Fruit fly (Drosophila melanogaster) whole organism, embryonic: ENCODE results near the gene Nab2.
A peak's percentile ranks its signal among the peaks of the same experiment; 100 is the strongest.

Experiments used
- Adf1 ChIP-seq: fragments of 200-800 bp; sonication (Bioruptor generic); IDR thresholded peaks from 2 replicates; pipeline ENCODE4 v1.3.6; 2022; ENCODE audit warnings: missing biosample characterization, missing genetic modification characterization
- Asciz ChIP-seq: fragments of 200-800 bp; sonication (Bioruptor generic); optimal IDR thresholded peaks from 2 replicates; lab custom pipeline; 2017; ENCODE audit warnings: missing biosample characterization, mild to moderate bottlenecking, missing genetic modification characterization, missing genetic modification reagents
- Atf6 ChIP-seq: fragments of 200-800 bp; sonication (Bioruptor generic); IDR thresholded peaks from 2 replicates; pipeline ENCODE4 v1.3.6; 2022; ENCODE audit warnings: missing biosample characterization, missing genetic modification characterization
- Bgb ChIP-seq: fragments of 200-800 bp; sonication (Bioruptor generic); IDR thresholded peaks from 2 replicates; pipeline ENCODE4 v1.3.6; 2022; ENCODE audit warnings: missing biosample characterization, missing genetic modification characterization; ENCODE audit not compliant: partially characterized antibody
- CG12071 ChIP-seq: fragments of 200-800 bp; sonication (Bioruptor generic); optimal IDR thresholded peaks from 3 replicates; lab custom pipeline; 2018; ENCODE audit warnings: missing biosample characterization, mild to moderate bottlenecking, missing genetic modification characterization
- CG12299 ChIP-seq: fragments of 200-800 bp; sonication (Bioruptor generic); optimal IDR thresholded peaks from 2 replicates; lab custom pipeline; 2018; ENCODE audit warnings: missing biosample characterization, mild to moderate bottlenecking, missing genetic modification characterization
- CG12769 ChIP-seq: fragments of 200-800 bp; sonication (Bioruptor generic); optimal IDR thresholded peaks from 2 replicates; lab custom pipeline; 2019; ENCODE audit warnings: missing biosample characterization, mild to moderate bottlenecking, missing genetic modification characterization, moderate library complexity
- CG14050 ChIP-seq: fragments of 200-800 bp; sonication (Bioruptor generic); IDR thresholded peaks from 3 replicates; pipeline ENCODE4 v1.3.6; 2022; ENCODE audit warnings: missing biosample characterization, missing genetic modification characterization
- CG15601 ChIP-seq: fragments of 200-800 bp; sonication (Bioruptor generic); optimal IDR thresholded peaks from 3 replicates; lab custom pipeline; 2019; ENCODE audit warnings: missing biosample characterization, mild to moderate bottlenecking, missing genetic modification characterization, moderate library complexity
- CG16779 ChIP-seq: fragments of 200-800 bp; sonication (Bioruptor generic); IDR thresholded peaks from 2 replicates; pipeline ENCODE4 v1.3.6; 2022; ENCODE audit warnings: missing biosample characterization, missing genetic modification characterization
- CG17359 ChIP-seq: fragments of 200-800 bp; sonication (Bioruptor generic); optimal IDR thresholded peaks from 3 replicates; lab custom pipeline; 2018; ENCODE audit warnings: missing biosample characterization, mild to moderate bottlenecking, missing genetic modification characterization, moderate library complexity
- CG18011 ChIP-seq: fragments of 200-800 bp; sonication (Bioruptor generic); optimal IDR thresholded peaks from 2 replicates; lab custom pipeline; 2017; ENCODE audit warnings: missing biosample characterization, missing genetic modification characterization, mild to moderate bottlenecking, moderate library complexity, missing genotype
- CG18599 ChIP-seq: fragments of 200-800 bp; sonication (Bioruptor generic); optimal IDR thresholded peaks from 3 replicates; lab custom pipeline; 2017; ENCODE audit warnings: missing biosample characterization, missing genetic modification characterization, mild to moderate bottlenecking, moderate library complexity, missing genetic modification reagents
- CG6791 ChIP-seq: fragments of 200-800 bp; sonication (Bioruptor generic); IDR thresholded peaks from 3 replicates; pipeline ENCODE4 v1.3.6; 2022; ENCODE audit warnings: missing biosample characterization, missing genetic modification characterization; ENCODE audit not compliant: partially characterized antibody
- CG7271 ChIP-seq: fragments of 200-800 bp; sonication (Bioruptor generic); optimal IDR thresholded peaks from 2 replicates; lab custom pipeline; 2018; ENCODE audit warnings: missing biosample characterization, mild to moderate bottlenecking, missing genetic modification characterization, moderate library complexity
- CG8359 ChIP-seq: fragments of 200-800 bp; sonication (Bioruptor generic); optimal IDR thresholded peaks from 2 replicates; lab custom pipeline; 2017; ENCODE audit warnings: missing biosample characterization, mild to moderate bottlenecking, missing genetic modification characterization, borderline replicate concordance
- CG8388 ChIP-seq: fragments of 200-800 bp; sonication (Bioruptor generic); optimal IDR thresholded peaks from 2 replicates; lab custom pipeline; 2019; ENCODE audit warnings: missing biosample characterization, mild to moderate bottlenecking, missing genetic modification characterization, moderate library complexity
- CG8478 ChIP-seq: fragments of >200 bp; optimal IDR thresholded peaks from 2 replicates; lab custom pipeline; 2018
- CG9437 ChIP-seq: fragments of 200-800 bp; sonication (Bioruptor generic); optimal IDR thresholded peaks from 2 replicates; lab custom pipeline; 2018; ENCODE audit warnings: missing biosample characterization, mild to moderate bottlenecking, missing genetic modification characterization
- D19A ChIP-seq: fragments of 200-800 bp; optimal IDR thresholded peaks from 3 replicates; lab custom pipeline; 2019; ENCODE audit warnings: missing biosample characterization, mild to moderate bottlenecking, missing genetic modification characterization, moderate library complexity
- Dll ChIP-seq: fragments of 200-800 bp; sonication (Bioruptor generic); IDR thresholded peaks from 4 replicates; pipeline ENCODE4 v1.3.6; 2022; ENCODE audit warnings: missing biosample characterization, missing genetic modification characterization; ENCODE audit not compliant: partially characterized antibody
- Eip74EF ChIP-seq, 2 experiments: fragments of 200-800 bp in 1 of 2; fragments of >200 bp in 1 of 2; sonication (Bioruptor generic) in 1 of 2; optimal IDR thresholded peaks; 2 replicates each; lab custom pipeline; 2017 to 2019; ENCODE audit warnings: missing biosample characterization in 2 of 2, missing genetic modification characterization in 2 of 2, mild to moderate bottlenecking in 1 of 2, moderate library complexity in 1 of 2
- HHEX ChIP-seq: fragments of 200-800 bp; sonication (Bioruptor generic); optimal IDR thresholded peaks from 3 replicates; lab custom pipeline; 2017; ENCODE audit warnings: missing biosample characterization, mild to moderate bottlenecking, missing genetic modification characterization, missing genetic modification reagents
- Hmr ChIP-seq: fragments of 200-800 bp; sonication (Bioruptor generic); optimal IDR thresholded peaks from 3 replicates; lab custom pipeline; 2017; ENCODE audit warnings: mild to moderate bottlenecking, missing biosample characterization, missing genetic modification reagents, missing genetic modification characterization
- Hr51 ChIP-seq, 2 experiments: fragments of 200-800 bp; sonication (Bioruptor generic); optimal IDR thresholded peaks; 2 replicates in 1 of 2; 3 replicates in 1 of 2; lab custom pipeline; 2016 to 2018; ENCODE audit warnings: missing biosample characterization in 2 of 2, missing genetic modification characterization in 2 of 2, mild to moderate bottlenecking in 1 of 2, moderate library complexity in 1 of 2
- Mrtf ChIP-seq: fragments of 200-800 bp; sonication (Bioruptor generic); IDR thresholded peaks from 3 replicates; pipeline ENCODE4 v1.3.6; 2022; ENCODE audit warnings: missing biosample characterization, missing genetic modification characterization
- NK7.1 ChIP-seq: fragments of 200-800 bp; sonication (Bioruptor generic); optimal IDR thresholded peaks from 3 replicates; lab custom pipeline; 2016; ENCODE audit warnings: missing biosample characterization, missing genetic modification characterization
- Ravus ChIP-seq: fragments of 200-800 bp; sonication (Bioruptor generic); IDR thresholded peaks from 2 replicates; pipeline ENCODE4 v1.3.6; 2022; ENCODE audit warnings: missing biosample characterization, missing genetic modification characterization
- Six4 ChIP-seq: fragments of 200-800 bp; sonication (Bioruptor generic); optimal IDR thresholded peaks from 2 replicates; lab custom pipeline; 2016; ENCODE audit warnings: missing biosample characterization, missing genetic modification characterization
- abd-A ChIP-seq: fragments of 200-800 bp; sonication (Bioruptor generic); optimal IDR thresholded peaks from 3 replicates; lab custom pipeline; 2019; ENCODE audit warnings: missing biosample characterization, mild to moderate bottlenecking, missing genetic modification characterization, moderate library complexity
- bbx ChIP-seq: fragments of 200-800 bp; sonication (Bioruptor generic); IDR thresholded peaks from 2 replicates; pipeline ENCODE4 v1.3.6; 2022; ENCODE audit warnings: missing biosample characterization, missing genetic modification characterization; ENCODE audit not compliant: partially characterized antibody
- chif ChIP-seq, 2 experiments: fragments of 200-800 bp; sonication (Bioruptor generic); optimal IDR thresholded peaks; 3 replicates each; lab custom pipeline; 2016; ENCODE audit warnings: missing biosample characterization in 2 of 2, missing genetic modification characterization in 2 of 2
- crol ChIP-seq: fragments of 200-800 bp; sonication (Bioruptor generic); IDR thresholded peaks from 2 replicates; pipeline ENCODE4 v1.3.6; 2022; ENCODE audit warnings: missing biosample characterization, missing genetic modification characterization
- da ChIP-seq: fragments of 200-800 bp; sonication (Bioruptor generic); optimal IDR thresholded peaks from 2 replicates; lab custom pipeline; 2016; ENCODE audit warnings: missing biosample characterization, missing genetic modification characterization
- ewg ChIP-seq: fragments of 200-800 bp; sonication (Bioruptor generic); optimal IDR thresholded peaks from 3 replicates; lab custom pipeline; 2017; ENCODE audit warnings: mild to moderate bottlenecking, missing biosample characterization, missing genetic modification reagents, missing genetic modification characterization
- ftz-f1 ChIP-seq: fragments of 200-800 bp; sonication (Bioruptor generic); optimal IDR thresholded peaks from 2 replicates; lab custom pipeline; 2016; ENCODE audit warnings: missing biosample characterization, missing genetic modification characterization
- fu2 ChIP-seq: fragments of 200-800 bp; sonication (Bioruptor generic); optimal IDR thresholded peaks from 2 replicates; lab custom pipeline; 2016; ENCODE audit warnings: missing biosample characterization, missing genetic modification characterization
- grau ChIP-seq: fragments of 200-800 bp; optimal IDR thresholded peaks from 3 replicates; lab custom pipeline; 2019; ENCODE audit warnings: missing biosample characterization, mild to moderate bottlenecking, missing genetic modification characterization, moderate library complexity
- grn ChIP-seq: fragments of 200-800 bp; sonication (Bioruptor generic); optimal IDR thresholded peaks from 3 replicates; lab custom pipeline; 2017; ENCODE audit warnings: missing biosample characterization, missing genetic modification characterization
- ken ChIP-seq: fragments of 200-800 bp; sonication (Bioruptor generic); IDR thresholded peaks from 3 replicates; pipeline ENCODE4 v1.3.6; 2022; ENCODE audit warnings: missing biosample characterization, missing genetic modification characterization
- knrl ChIP-seq: fragments of 200-800 bp; sonication (Bioruptor generic); IDR thresholded peaks from 3 replicates; pipeline ENCODE4 v1.3.6; 2022; ENCODE audit warnings: missing biosample characterization, missing genetic modification characterization; ENCODE audit not compliant: partially characterized antibody
- prd ChIP-seq, 3 experiments: fragments of >200 bp in 2 of 3; fragments of 200-800 bp in 1 of 3; sonication (Bioruptor generic) in 1 of 3; optimal IDR thresholded peaks in 2 of 3; IDR thresholded peaks in 1 of 3; 2 replicates in 2 of 3; 3 replicates in 1 of 3; pipeline versions ENCODE4 v1.3.6 to Lab custom; 2017 to 2022; ENCODE audit warnings: missing biosample characterization in 1 of 3, missing genetic modification characterization in 1 of 3
- pros ChIP-seq: fragments of 200-800 bp; sonication (Bioruptor generic); optimal IDR thresholded peaks from 3 replicates; lab custom pipeline; 2019; ENCODE audit warnings: missing biosample characterization, mild to moderate bottlenecking, missing genetic modification characterization, moderate library complexity
- shn ChIP-seq: fragments of 200-800 bp; sonication (Bioruptor generic); optimal IDR thresholded peaks from 3 replicates; lab custom pipeline; 2016; ENCODE audit warnings: missing biosample characterization, missing genetic modification characterization
- sisA ChIP-seq: fragments of 200-800 bp; sonication (Bioruptor generic); IDR thresholded peaks from 2 replicates; pipeline ENCODE4 v1.3.6; 2022; ENCODE audit warnings: missing biosample characterization, missing genetic modification characterization
- stc ChIP-seq: fragments of 200-800 bp; sonication (Bioruptor generic); IDR thresholded peaks from 2 replicates; pipeline ENCODE4 v1.3.6; 2022; ENCODE audit warnings: missing biosample characterization, missing genetic modification characterization
- yki ChIP-seq: fragments of >200 bp; optimal IDR thresholded peaks from 3 replicates; lab custom pipeline; 2018
- z ChIP-seq: fragments of 200-800 bp; sonication (Bioruptor generic); IDR thresholded peaks from 3 replicates; pipeline ENCODE4 v1.3.6; 2022; ENCODE audit warnings: missing biosample characterization, missing genetic modification characterization

Gene Nab2

dm6 chr3R:24272775-24273290, 45.4 kb downstream of the Nab2 start, which contains the start of gene Orct2:
Orct2 (plus strand) TSS chr3R:24273029.
- TF ChIP-seq Eip74EF (GFP tag; optimal IDR thresholded peaks at IDR 0.05; lab: Kevin White, UChicago) (peak in 1 of 2 experiments; percentile 79), pros (GFP tag; lab: Kevin White, UChicago) (peak; percentile 91), sisA (GFP tag; lab: Robert Waterston, UW) (no peak), D19A (peak; percentile 14), CG15601 (tag; lab: Kevin White, UChicago) (no peak), prd (optimal IDR thresholded peaks at IDR 0.05; lab: Kevin White, UChicago) (no peak), prd (GFP tag; IDR thresholded peaks at IDR 0.05; lab: Robert Waterston, UW) (peak; percentile 14; the same call in 1 of the 3 replicates), CG12769 (tag; lab: Kevin White, UChicago) (peak; percentile 37), Adf1 (peak; percentile 26; the same call in 1 of the 2 replicates), CG6791 (GFP tag; lab: Robert Waterston, UW) (no peak), CG7271 (tag; lab: Kevin White, UChicago) (no peak), Hr51 (GFP tag; optimal IDR thresholded peaks at IDR 0.05; lab: Kevin White, UChicago) (no peak), CG17359 (tag; lab: Kevin White, UChicago) (no peak), ewg (peak; percentile 84), ken (GFP tag; lab: Robert Waterston, UW) (no peak), Six4 (no peak), CG16779 (GFP tag; lab: Robert Waterston, UW) (peak; percentile 60; the same call in 1 of the 2 replicates), CG18599 (GFP tag; lab: Kevin White, UChicago) (peak; percentile 66), CG9437 (GFP tag; lab: Kevin White, UChicago) (no peak), HHEX (GFP tag; lab: Kevin White, UChicago) (peak; percentile 25), CG12071 (GFP tag; lab: Kevin White, UChicago) (peak; percentile 17), CG8478 (lab: Kevin White, UChicago) (no peak), knrl (GFP tag; lab: Robert Waterston, UW) (0 out of 3 replicates have a peak, but pooled peaks have one; percentile 5), CG18011 (GFP tag; lab: Kevin White, UChicago) (no peak), grn (peak; percentile 36), bbx (GFP tag; lab: Robert Waterston, UW) (no peak), NK7.1 (GFP tag; lab: Kevin White, UChicago) (no peak), Dll (GFP tag; lab: Robert Waterston, UW) (peak; percentile 22; the same call in 2 of the 4 replicates), CG12299 (tag; lab: Kevin White, UChicago) (no peak), yki (lab: Kevin White, UChicago) (no peak), z (0 out of 3 replicates have a peak, but pooled peaks have one; percentile 5), grau (tag; lab: Kevin White, UChicago) (peak; percentile 22), CG14050 (GFP tag; lab: Robert Waterston, UW) (no peak), chif (GFP tag; optimal IDR thresholded peaks at IDR 0.05; lab: Kevin White, UChicago) (no peak), Ravus (GFP tag; lab: Robert Waterston, UW) (peak; percentile 32), Hmr (peak; percentile 53), fu2 (no peak), Bgb (GFP tag; lab: Robert Waterston, UW) (peak; percentile 50; the same call in 1 of the 2 replicates), ftz-f1 (peak; percentile 53), Mrtf (no peak), da (GFP tag; lab: Kevin White, UChicago) (no peak), CG8388 (GFP tag; lab: Kevin White, UChicago) (no peak), CG8359 (GFP tag; lab: Kevin White, UChicago) (no peak), crol (peak; percentile 84), Atf6 (GFP tag; lab: Robert Waterston, UW) (0 out of 2 replicates have a peak, but pooled peaks have one; percentile 21), stc (0 out of 2 replicates have a peak, but pooled peaks have one; percentile 34), abd-A (peak; percentile 79), shn (peak; percentile 2), Asciz (GFP tag; lab: Kevin White, UChicago) (no peak)
